Worm (Caenorhabditis elegans): ENCODE results near the gene T19D12.10.

Gene T19D12.10

ce11 chrII:6673894-6674293 is 15.2 kb upstream of the T19D12.10 start, which contains the start of gene H43E16.1:
TSS of gene H43E16.1 (plus strand) at chrII:6674268.
- TF ChIP-seq him-1 (tag; optimal IDR thresholded peaks at IDR 0.05): no peak

ce11 chrII:6668496-6668895 is 9.8 kb upstream of the T19D12.10 start:
- no peak for TF ChIP-seq dao-5 (tag; optimal IDR thresholded peaks at IDR 0.05)
- no peak for TF ChIP-seq W03F9.2 (tag; optimal IDR thresholded peaks at IDR 0.05)
- TF ChIP-seq him-1 (tag; optimal IDR thresholded peaks at IDR 0.05): no peak

ce11 chrII:6667534-6667933 is 8.9 kb upstream of the T19D12.10 start:
- TF ChIP-seq W03F9.2 (tag; optimal IDR thresholded peaks at IDR 0.05) (no peak), him-1 (tag; optimal IDR thresholded peaks at IDR 0.05) (no peak), dao-5 (tag; optimal IDR thresholded peaks at IDR 0.05) (no peak)

- no peak for TF ChIP-seq dao-5 (tag; optimal IDR thresholded peaks at IDR 0.05)
- no peak for TF ChIP-seq him-1 (tag; optimal IDR thresholded peaks at IDR 0.05)
- no peak for TF ChIP-seq W03F9.2 (tag; optimal IDR thresholded peaks at IDR 0.05)
These were observed 7.9 kb upstream of the T19D12.10 start, which contains the start of gene T19D12.1 for ce11 chrII:6666598-6666997. TSS of gene T19D12.1 (plus strand) at chrII:6666898.

- no peak for TF ChIP-seq W03F9.2 (tag; optimal IDR thresholded peaks at IDR 0.05)
These were observed 7.2 kb upstream of the T19D12.10 start for ce11 chrII:6665908-6666307.

ce11 chrII:6663799-6664198 is 5.1 kb upstream of the T19D12.10 start:
- TF ChIP-seq W03F9.2 (tag; optimal IDR thresholded peaks at IDR 0.05): no peak
- no peak for TF ChIP-seq him-1 (tag; optimal IDR thresholded peaks at IDR 0.05)
- no peak for TF ChIP-seq dao-5 (tag; optimal IDR thresholded peaks at IDR 0.05)

ce11 chrII:6661211-6661610 is 2.5 kb upstream of the T19D12.10 start, which contains the start of gene T19D12.2:
TSS of gene T19D12.2 (plus strand) at chrII:6661335.
- TF ChIP-seq him-1 (tag; optimal IDR thresholded peaks at IDR 0.05): no peak
- TF ChIP-seq dao-5 (tag; optimal IDR thresholded peaks at IDR 0.05): no peak
- TF ChIP-seq W03F9.2 (tag; optimal IDR thresholded peaks at IDR 0.05): no peak

DNA sequence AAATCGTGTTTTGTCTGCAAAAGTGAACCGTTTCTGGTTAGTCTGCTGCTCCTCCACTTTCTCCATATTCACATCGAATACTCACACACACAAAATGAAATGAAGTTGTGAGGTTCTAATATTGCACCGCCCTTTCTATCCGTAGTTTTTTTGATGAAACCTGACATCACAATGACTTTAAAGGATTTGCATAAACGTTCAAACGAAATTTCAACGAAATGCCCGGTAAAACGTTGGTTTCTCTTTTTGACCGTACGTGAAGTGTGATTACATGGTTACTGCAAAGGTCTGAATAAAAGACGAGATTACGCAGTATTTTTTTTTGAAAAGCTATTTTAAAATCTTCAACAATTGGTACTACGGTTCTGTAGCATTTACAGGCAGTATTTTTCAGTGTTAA is 4.4 kb downstream of the T19D12.10 start, which contains the start of gene T19D12.9:
T19D12.9 (minus strand) TSS at position 101 of the 400 bp plus-strand sequence.
- TF ChIP-seq him-1 (tag; optimal IDR thresholded peaks at IDR 0.05): no peak
- TF ChIP-seq dao-5 (tag; optimal IDR thresholded peaks at IDR 0.05): no peak
- no peak for TF ChIP-seq W03F9.2 (tag; optimal IDR thresholded peaks at IDR 0.05)

DNA sequence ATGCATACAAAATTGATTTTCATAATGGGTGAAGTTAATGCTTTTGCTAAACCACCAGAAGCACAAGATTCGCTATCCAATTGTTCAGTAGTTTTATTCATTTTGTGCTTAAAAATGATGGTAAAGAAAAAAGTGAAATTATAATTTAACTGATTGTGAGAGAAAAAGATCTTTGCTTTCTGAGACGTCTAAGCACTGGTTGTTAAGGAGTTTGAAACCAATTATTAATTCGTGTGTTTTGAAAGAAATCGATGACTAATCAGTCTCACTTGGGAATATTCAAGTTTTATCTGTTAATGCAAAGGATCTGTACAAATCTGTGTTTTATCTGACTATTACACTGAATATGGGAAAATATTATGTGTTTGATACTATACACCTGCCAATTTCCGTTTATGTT is 6.9 kb downstream of the T19D12.10 start, which contains the start of gene sra-26:
sra-26 (minus strand) TSS at position 101 of the 400 bp plus-strand sequence.
- TF ChIP-seq dao-5 (tag; optimal IDR thresholded peaks at IDR 0.05) (no peak), him-1 (tag; optimal IDR thresholded peaks at IDR 0.05) (no peak), W03F9.2 (tag; optimal IDR thresholded peaks at IDR 0.05) (no peak)

DNA sequence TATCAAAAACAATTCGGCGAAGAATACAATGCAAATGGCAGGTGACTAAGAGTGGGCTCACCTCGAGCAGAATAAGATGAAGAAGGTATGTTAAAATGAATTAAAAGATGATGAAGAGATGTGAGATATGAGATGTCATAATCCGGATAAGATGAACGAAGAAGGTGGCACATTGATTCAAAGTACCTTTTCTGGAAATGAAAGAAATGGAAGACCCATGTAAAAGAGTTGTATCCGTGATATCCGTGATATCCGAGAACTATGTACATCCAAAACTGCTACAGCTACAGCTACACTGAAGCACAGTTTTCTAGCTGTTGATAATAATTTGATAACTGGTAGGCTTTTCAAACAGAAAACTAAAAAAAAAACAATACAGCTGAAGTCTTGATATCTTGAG is 9.6 kb downstream of the T19D12.10 start, which contains the start of gene oig-8:
oig-8 (minus strand) TSS at position 101 of the 400 bp plus-strand sequence.
- TF ChIP-seq him-1 (tag; optimal IDR thresholded peaks at IDR 0.05) (no peak), W03F9.2 (tag; optimal IDR thresholded peaks at IDR 0.05) (no peak)

DNA sequence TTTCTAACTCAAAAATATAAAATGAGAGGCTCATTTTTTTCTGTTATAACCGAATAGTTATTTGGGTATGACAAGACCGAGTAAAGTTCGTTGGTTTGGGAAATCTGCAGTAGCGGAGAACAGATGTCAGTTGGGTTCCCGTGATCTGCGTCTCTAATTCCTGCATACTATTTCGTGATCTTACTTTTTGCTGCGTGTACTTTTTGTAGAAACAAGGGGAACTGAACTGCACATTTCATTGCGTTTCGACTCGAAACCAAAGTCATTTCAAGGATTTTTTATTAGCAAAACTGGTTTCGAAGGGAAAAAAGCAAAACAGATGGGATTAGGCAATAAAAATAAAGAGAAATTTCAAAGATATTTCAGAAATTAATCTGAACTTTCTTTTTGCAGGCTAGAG is 11.8 kb downstream of the T19D12.10 start:
- no peak for TF ChIP-seq him-1 (tag; optimal IDR thresholded peaks at IDR 0.05)
- no peak for TF ChIP-seq W03F9.2 (tag; optimal IDR thresholded peaks at IDR 0.05)
- TF ChIP-seq dao-5 (tag; optimal IDR thresholded peaks at IDR 0.05): no peak

DNA sequence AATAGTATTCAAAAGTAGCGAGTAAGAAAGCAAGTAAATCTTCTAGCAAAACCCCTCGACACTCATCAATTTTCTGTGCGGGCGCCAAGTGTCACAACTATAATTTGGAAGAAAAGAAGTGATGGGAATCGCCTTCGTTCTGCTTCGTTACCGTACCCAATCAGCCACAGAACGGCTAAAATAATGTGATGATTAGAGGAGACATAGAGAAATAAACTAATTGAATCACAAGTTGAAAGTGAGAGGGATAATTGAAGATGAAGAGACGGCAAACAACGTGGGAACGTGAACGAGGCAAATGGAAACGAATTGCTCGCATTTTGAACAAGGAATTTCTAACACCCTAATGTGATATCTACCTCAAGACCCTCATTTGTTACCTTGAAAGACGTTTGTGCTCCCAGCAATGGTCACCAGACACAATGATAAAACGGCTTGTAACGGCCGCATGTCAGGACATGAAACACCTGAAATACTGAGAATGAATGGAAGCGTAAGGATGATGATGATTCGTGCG is 16.0 kb downstream of the T19D12.10 start, which contains the start of gene T19D12.6:
T19D12.6 (minus strand) TSS at position 467 of the 517 bp plus-strand sequence.
- TF ChIP-seq dao-5 (tag; optimal IDR thresholded peaks at IDR 0.05): no peak
- TF ChIP-seq him-1 (tag; optimal IDR thresholded peaks at IDR 0.05): no peak
- no peak for TF ChIP-seq W03F9.2 (tag; optimal IDR thresholded peaks at IDR 0.05)

- TF ChIP-seq dao-5 (tag; optimal IDR thresholded peaks at IDR 0.05) (no peak), him-1 (tag; optimal IDR thresholded peaks at IDR 0.05) (no peak), W03F9.2 (tag; optimal IDR thresholded peaks at IDR 0.05) (no peak)
These were observed 16.5 kb downstream of the T19D12.10 start for ce11 chrII:6642180-6642579.

DNA sequence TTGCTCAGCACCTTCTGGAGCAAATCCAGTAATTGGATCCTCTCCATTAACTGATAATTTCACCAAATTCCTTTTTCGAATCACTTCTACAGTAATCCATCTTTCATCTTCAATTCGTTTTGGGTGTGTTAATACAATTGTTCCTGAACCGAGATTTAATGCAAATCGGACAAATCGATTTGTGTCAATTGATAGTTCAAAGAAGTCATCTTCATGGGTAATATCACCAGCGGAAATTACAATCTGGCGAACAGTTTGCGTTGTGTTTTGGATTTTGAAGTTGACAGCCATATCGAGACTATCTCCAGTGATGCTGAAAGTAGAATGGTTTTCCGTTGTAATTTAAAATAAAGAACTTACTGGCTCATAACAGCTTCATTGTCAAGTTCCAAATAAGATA is 20.8 kb downstream of the T19D12.10 start:
- TF ChIP-seq W03F9.2 (tag; optimal IDR thresholded peaks at IDR 0.05): no peak
- no peak for TF ChIP-seq him-1 (tag; optimal IDR thresholded peaks at IDR 0.05)
- TF ChIP-seq dao-5 (tag; optimal IDR thresholded peaks at IDR 0.05): no peak

DNA sequence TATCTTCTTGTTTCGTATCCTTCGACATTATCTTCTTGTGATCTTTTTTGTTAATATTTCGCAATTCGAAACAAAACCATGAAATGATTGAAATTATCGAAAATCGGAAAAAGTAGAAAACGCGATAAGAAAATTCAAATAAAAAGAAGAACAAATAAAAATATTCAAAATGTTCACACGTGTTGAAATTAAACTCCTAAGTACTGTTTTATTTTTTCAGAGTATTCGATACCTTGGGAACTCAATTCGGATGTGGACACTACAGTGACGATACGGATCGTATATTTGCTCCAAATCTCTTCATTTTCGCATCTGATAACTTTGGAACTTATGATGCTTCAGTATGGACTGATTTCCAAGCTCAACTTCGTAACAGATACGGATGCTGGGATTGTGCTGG is 22.5 kb downstream of the T19D12.10 start, which contains the start of gene T19D12.5:
T19D12.5 (minus strand) TSS at position 101 of the 400 bp plus-strand sequence.
- TF ChIP-seq dao-5 (tag; optimal IDR thresholded peaks at IDR 0.05): no peak
- no peak for TF ChIP-seq him-1 (tag; optimal IDR thresholded peaks at IDR 0.05)
- no peak for TF ChIP-seq W03F9.2 (tag; optimal IDR thresholded peaks at IDR 0.05)
